Fruit fly (Drosophila melanogaster): ENCODE data around the gene CG31988.

The CG31988 gene

DNA sequence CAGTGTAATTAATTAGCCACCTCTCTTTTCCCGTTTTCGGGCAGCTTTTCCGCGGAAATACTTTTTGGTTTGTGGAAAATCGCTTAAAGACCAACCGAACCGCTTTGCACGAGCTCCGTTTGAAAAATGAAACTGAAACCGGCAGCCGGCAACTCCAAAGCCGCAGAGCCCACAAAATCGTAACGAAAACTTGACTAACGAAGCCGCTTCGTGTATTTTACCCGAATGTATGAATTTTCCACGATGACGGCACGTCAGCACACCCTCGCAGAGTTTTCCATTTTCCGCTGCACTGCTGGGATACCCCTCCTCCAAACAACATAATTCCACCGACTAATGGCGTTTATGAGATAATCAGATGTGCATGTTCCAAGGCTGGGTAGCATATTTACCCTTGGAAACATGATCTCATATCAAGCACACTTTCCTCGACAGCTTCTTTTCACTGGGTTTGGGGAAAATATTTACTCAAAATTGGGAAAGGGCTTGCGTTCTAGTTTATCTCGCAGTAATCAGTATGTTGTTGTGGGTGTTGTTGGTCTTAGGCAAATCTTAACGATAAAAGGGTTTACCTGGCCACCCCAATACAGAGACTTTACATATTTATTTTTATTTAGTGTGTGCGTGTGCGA is 3.9 kb downstream of the CG31988 start, which contains the start of gene Ret:
TSS of gene Ret (minus strand) at position 130 of the 632 bp plus-strand sequence.
- no peak for TF ChIP-seq insv (optimal IDR thresholded peaks at IDR 0.05)
- no peak for TF ChIP-seq Myc (optimal IDR thresholded peaks at IDR 0.05)
- no peak for TF ChIP-seq h (optimal IDR thresholded peaks at IDR 0.05)
- no peak for TF ChIP-seq Sin3A (optimal IDR thresholded peaks at IDR 0.05)
- TF ChIP-seq ttk (optimal IDR thresholded peaks at IDR 0.05), result no peak
- no peak for TF ChIP-seq psq (optimal IDR thresholded peaks at IDR 0.05)

DNA sequence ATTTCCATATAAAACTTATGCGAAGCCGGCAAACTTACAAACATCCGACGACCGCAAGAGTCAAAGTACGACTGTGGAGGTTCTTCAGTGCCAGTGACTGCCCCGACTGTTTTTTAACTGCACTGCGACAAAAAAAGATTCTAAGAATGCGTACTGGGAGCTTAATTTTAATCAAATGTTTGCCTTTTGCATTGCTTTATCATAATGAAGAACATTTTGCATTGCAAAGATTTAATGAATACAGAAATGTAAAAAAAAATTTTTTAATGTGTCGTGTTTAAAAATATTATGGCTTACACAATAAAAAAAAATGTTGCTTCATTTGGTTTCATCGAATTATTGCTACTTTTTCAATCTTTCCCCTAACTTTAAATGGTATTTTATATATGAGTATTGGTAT is 5.4 kb downstream of the CG31988 start:
- TF ChIP-seq Sin3A (optimal IDR thresholded peaks at IDR 0.05) (no peak), h (optimal IDR thresholded peaks at IDR 0.05) (no peak), ttk (optimal IDR thresholded peaks at IDR 0.05) (no peak), psq (optimal IDR thresholded peaks at IDR 0.05) (no peak), insv (optimal IDR thresholded peaks at IDR 0.05) (no peak), Myc (optimal IDR thresholded peaks at IDR 0.05) (no peak)

DNA sequence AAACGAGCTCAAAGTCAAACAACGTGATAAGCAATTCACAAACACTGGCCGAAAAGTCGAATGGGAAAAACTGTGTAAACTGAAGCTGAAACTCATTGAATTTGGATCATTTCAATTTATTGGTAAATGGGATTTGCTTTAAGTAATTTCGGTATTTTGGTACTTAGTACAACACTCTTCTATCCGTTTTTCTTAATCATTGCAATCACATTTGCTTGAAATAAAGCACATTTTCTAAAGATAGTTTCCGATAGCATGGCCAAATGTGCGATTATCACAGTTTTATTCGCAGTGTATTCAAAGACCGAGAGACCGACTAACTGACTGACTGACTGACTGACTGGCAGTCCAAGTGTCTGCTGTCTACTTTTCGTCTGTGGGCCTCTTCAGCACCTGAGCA is 6.1 kb downstream of the CG31988 start:
- TF ChIP-seq insv (optimal IDR thresholded peaks at IDR 0.05) (no peak), ttk (optimal IDR thresholded peaks at IDR 0.05) (no peak), h (optimal IDR thresholded peaks at IDR 0.05) (no peak), psq (optimal IDR thresholded peaks at IDR 0.05) (no peak), Sin3A (optimal IDR thresholded peaks at IDR 0.05) (no peak), Myc (optimal IDR thresholded peaks at IDR 0.05) (no peak)

DNA sequence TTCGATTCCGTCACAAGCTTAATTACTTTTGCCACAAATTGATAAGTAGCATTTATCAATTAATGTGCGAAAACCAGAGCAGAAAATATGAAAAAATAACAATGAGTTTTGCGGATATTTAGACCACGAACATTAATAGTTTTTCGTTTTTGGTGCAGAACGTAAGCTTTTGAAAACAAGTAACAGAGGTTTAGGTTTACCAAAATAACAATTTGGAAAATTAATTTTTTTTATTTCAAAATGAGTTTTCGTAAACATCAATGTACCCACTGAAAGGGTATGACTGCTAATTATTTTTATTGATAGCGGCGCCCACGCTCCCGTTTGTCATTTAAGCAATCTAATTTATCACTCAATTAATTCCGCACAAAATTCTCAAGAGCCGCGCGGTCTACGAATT is 7.3 kb downstream of the CG31988 start:
- TF ChIP-seq ttk (optimal IDR thresholded peaks at IDR 0.05) (no peak), Sin3A (optimal IDR thresholded peaks at IDR 0.05) (no peak), psq (optimal IDR thresholded peaks at IDR 0.05) (no peak), Myc (optimal IDR thresholded peaks at IDR 0.05) (no peak), insv (optimal IDR thresholded peaks at IDR 0.05) (no peak), h (optimal IDR thresholded peaks at IDR 0.05) (no peak)

DNA sequence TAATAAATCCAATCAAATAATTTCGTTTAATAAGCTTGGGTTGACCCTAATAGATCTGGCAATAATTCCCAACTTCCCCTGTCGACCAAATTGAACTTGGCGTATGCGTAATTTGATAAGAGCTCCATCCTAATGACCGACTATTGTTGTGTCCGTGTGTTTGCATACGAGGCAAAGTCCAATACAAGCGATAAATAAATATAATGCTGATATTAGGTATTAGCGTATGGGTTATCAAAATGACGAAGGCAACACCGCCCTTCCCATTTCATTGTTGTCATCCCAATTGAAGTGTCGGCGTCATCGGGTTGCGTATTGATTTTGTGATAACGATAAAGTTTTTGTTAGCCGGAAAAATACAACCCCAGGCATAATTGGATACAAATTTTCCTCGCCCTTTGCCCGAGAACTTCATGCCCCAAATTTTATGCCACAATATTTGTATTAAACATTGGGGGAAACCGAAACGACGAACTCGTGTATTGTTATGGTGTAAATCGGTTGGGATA is 13.3 kb downstream of the CG31988 start:
- no peak for TF ChIP-seq h (optimal IDR thresholded peaks at IDR 0.05)
- TF ChIP-seq ttk (optimal IDR thresholded peaks at IDR 0.05), result no peak
- TF ChIP-seq insv (optimal IDR thresholded peaks at IDR 0.05), result no peak
- no peak for TF ChIP-seq psq (optimal IDR thresholded peaks at IDR 0.05)
- no peak for TF ChIP-seq Sin3A (optimal IDR thresholded peaks at IDR 0.05)
- no peak for TF ChIP-seq Myc (optimal IDR thresholded peaks at IDR 0.05)

DNA sequence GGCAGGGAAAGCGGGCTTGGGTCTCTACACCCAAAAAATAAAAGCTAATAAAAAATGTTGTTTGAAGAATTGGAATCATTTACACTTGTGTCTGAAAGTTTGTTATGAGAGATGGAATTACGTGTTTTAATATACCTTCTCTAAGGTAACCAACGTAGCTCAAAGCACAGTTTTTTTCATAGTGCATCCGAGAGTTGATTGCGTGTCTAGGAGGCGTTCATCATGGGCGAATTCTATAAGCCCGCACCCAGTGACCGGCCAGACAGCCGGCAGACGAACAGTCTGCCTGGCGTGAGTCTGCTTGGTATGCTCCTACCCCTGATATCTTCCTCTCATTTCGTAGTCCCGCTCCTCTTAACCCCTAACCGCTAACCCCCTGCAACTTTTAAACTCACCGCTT is 14.8 kb downstream of the CG31988 start:
- TF ChIP-seq h (optimal IDR thresholded peaks at IDR 0.05) (no peak), Sin3A (optimal IDR thresholded peaks at IDR 0.05) (no peak), Myc (optimal IDR thresholded peaks at IDR 0.05) (no peak), psq (optimal IDR thresholded peaks at IDR 0.05) (no peak), insv (optimal IDR thresholded peaks at IDR 0.05) (no peak), ttk (optimal IDR thresholded peaks at IDR 0.05) (no peak)

DNA sequence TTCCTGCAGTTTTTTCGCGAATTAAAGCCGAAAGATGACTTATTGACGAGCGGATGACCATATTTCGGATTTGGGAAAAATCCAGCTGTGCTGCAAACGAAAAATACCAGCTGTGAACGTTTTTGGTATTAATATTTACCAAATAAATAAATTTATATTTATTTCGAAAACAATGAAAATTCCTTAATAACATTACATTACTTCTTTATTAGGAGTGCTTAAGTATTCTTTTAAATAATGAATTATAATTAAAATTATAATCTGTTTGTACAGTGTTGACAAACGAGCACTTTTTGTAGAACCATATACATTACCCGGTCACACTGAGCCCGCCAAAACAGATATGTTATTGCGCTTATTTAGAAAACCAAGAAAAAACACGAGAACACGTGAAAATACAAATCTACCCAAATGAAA is 23.0 kb downstream of the CG31988 start, which contains the start of the genes bur and Mcm10:
TSS of gene bur (minus strand) at position 69 of the 417 bp plus-strand sequence.
TSS of gene Mcm10 (plus strand) at position 319 of the 417 bp plus-strand sequence.
- TF ChIP-seq Myc (optimal IDR thresholded peaks at IDR 0.05) (no peak), psq (optimal IDR thresholded peaks at IDR 0.05) (no peak), Sin3A (optimal IDR thresholded peaks at IDR 0.05) (no peak), h (optimal IDR thresholded peaks at IDR 0.05) (no peak), insv (optimal IDR thresholded peaks at IDR 0.05) (no peak), ttk (optimal IDR thresholded peaks at IDR 0.05) (no peak)

DNA sequence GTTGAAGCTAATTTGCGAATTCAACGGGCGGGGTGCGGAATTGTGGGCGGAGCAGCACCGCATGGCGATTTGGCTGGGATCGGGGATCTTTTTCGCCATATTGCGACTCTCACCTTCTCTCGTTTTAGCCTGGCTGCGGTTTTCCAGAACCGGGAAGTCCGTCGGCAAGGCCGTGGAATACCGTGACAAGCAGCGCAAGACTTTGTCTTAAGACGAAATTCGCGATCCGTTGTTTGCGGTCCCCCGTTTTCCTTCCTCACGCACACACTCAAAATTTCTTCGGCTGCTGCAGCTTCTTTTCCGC is 23.4 kb downstream of the CG31988 start:
- TF ChIP-seq Sin3A (optimal IDR thresholded peaks at IDR 0.05) (no peak), Myc (optimal IDR thresholded peaks at IDR 0.05) (no peak), insv (optimal IDR thresholded peaks at IDR 0.05) (no peak), ttk (optimal IDR thresholded peaks at IDR 0.05) (no peak), psq (optimal IDR thresholded peaks at IDR 0.05) (no peak), h (optimal IDR thresholded peaks at IDR 0.05) (no peak)

DNA sequence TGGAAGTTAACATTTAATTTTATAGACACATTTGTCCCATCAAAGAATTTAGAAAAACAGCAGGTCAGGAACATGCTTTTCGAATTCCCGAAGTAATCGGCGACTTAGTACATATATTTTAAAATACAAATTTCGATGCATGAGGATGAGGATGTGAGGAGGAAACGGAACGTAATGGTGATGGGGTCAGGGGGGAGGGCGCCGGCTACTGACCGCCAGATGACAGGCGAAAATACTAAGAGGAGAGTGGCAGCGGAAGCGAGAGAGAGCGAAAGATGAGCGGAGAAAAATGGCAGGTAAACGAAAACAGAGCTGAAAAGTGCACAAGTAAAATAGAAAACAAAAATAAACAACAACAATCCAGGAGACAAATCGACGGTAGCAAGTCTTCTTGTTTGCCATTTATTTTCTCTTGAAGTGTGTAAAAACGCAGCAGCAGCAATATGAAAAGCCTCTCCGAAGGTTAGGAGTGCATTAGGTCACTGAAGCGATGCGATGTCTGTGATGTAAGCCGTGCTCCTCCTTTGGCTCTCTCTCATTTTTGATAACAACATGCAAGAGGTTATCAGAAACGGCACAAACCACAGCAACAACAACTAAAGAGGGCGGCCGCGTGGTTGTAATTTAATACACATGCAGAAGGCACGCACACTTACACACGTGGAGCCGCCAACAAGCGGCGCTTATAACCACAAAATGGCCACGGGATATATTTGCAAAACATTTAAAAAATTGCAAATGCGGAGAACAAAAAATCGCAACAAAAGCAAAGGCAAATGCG is 24.0 kb downstream of the CG31988 start:
- no peak for TF ChIP-seq h (optimal IDR thresholded peaks at IDR 0.05)

DNA sequence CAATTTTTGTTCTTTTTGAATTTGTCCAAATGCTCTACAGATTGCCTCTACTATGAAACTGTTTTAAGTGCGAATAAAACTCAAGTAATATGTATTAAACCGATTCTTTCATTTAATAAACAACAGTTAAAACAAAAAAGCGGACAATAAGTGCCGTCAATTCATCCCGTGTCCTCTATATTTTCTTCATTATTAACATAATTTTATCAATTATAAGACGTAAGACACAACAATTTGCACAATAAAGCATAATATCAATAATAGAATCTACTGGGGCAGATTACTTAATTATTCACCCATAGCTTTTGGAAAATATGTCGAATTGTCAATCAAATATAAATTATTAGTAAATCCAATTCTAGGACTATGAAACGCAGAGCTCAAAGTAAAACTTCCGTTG is 29.7 kb downstream of the CG31988 start, which contains the start of gene CG31627:
TSS of gene CG31627 (plus strand) at position 301 of the 400 bp plus-strand sequence.
- TF ChIP-seq h (optimal IDR thresholded peaks at IDR 0.05), result no peak

DNA sequence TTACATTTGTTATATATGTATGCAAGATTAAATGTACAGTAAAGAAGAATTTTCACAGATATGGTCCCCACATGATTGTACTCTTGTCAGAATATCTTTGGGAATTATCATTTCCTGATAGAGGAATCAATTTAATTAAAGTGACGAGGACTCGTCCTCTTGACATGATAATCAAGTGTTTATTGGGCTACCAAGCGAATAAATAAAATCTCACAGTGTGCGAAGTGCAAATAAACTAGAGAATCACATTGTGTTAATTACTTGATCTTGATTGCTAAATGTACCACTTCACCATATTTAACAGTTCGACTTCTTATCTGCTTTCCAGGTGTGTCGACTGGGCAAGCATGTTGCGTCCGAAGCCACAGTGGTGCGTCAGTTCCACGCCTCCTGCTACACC is 32.7 kb downstream of the CG31988 start:
- TF ChIP-seq psq (optimal IDR thresholded peaks at IDR 0.05), result no peak
- no peak for TF ChIP-seq insv (optimal IDR thresholded peaks at IDR 0.05)
- no peak for TF ChIP-seq ttk (optimal IDR thresholded peaks at IDR 0.05)
- TF ChIP-seq Myc (optimal IDR thresholded peaks at IDR 0.05), result no peak
- no peak for TF ChIP-seq h (optimal IDR thresholded peaks at IDR 0.05)
- TF ChIP-seq Sin3A (optimal IDR thresholded peaks at IDR 0.05), result no peak

DNA sequence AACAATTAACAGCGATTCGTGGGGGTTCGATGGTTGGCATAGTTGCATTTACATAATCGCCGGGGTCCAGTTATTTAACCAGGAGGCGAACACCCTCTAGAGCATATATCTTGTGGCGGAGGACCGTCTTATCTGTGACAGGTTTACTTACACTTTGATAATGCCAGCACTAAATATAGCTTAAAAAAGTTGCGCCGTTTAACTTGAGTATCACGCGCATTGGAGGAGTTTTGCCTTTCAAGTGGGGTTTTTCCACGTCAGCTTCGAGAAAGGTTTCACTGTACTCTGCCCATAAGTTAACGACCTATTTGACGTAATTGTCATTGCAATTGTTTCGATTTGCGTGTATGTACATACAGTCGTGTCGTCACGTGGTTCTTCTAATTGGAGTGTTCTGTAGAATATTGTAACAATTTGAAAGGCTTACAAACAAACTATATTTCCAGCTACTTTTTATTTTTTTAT is 33.4 kb downstream of the CG31988 start:
- TF ChIP-seq Sin3A (optimal IDR thresholded peaks at IDR 0.05) (no peak), Myc (optimal IDR thresholded peaks at IDR 0.05) (no peak), psq (optimal IDR thresholded peaks at IDR 0.05) (no peak), h (optimal IDR thresholded peaks at IDR 0.05) (no peak), insv (optimal IDR thresholded peaks at IDR 0.05) (no peak), ttk (optimal IDR thresholded peaks at IDR 0.05) (no peak)
